Fruit fly (Drosophila melanogaster): ENCODE results near the gene Gpdh3.

The Gpdh3 gene

dm6 chr3R:22395409-22396178 is 13.8 kb downstream of the Gpdh3 start:
- TF ChIP-seq CG6163 (GFP tag; IDR thresholded peaks at IDR 0.05) (0 out of 3 replicates have a peak, but pooled peaks have one; percentile 24), OdsH (GFP tag; optimal IDR thresholded peaks at IDR 0.05) (no peak), CG11294 (GFP tag; IDR thresholded peaks at IDR 0.05) (no peak), Eip78C (GFP tag) (peak; percentile 73), Met (GFP tag; optimal IDR thresholded peaks at IDR 0.05) (no peak), net (GFP tag; optimal IDR thresholded peaks at IDR 0.05) (no peak), CG34406 (GFP tag; optimal IDR thresholded peaks at IDR 0.05) (no peak), Lpt (GFP tag; optimal IDR thresholded peaks at IDR 0.05) (peak; percentile 5), fkh (GFP tag; optimal IDR thresholded peaks at IDR 0.05) (no peak), pdm3 (GFP tag; optimal IDR thresholded peaks at IDR 0.05) (peak; percentile 18), Hr39 (GFP tag; optimal IDR thresholded peaks at IDR 0.05) (no peak), topi (GFP tag; optimal IDR thresholded peaks at IDR 0.05) (no peak), eg (GFP tag; IDR thresholded peaks at IDR 0.05) (no peak), CG15336 (GFP tag; IDR thresholded peaks at IDR 0.05) (0 out of 2 replicates have a peak, but pooled peaks have one; percentile 15), Blimp-1 (GFP tag; optimal IDR thresholded peaks at IDR 0.05) (peak; percentile 27), Sox15 (GFP tag; optimal IDR thresholded peaks at IDR 0.05) (no peak), CG4318 (GFP tag; optimal IDR thresholded peaks at IDR 0.05) (peak; percentile 27), CG3032 (tag; optimal IDR thresholded peaks at IDR 0.05) (no peak), CG8632 (GFP tag; optimal IDR thresholded peaks at IDR 0.05) (no peak), ss (GFP tag; optimal IDR thresholded peaks at IDR 0.05) (no peak), Hr4 (GFP tag; optimal IDR thresholded peaks at IDR 0.05) (peak; percentile 45), Gug (GFP tag; IDR thresholded peaks at IDR 0.05) (peak; percentile 31; the same call in 1 of the 2 replicates), CG16779 (tag; optimal IDR thresholded peaks at IDR 0.05) (no peak), vri (GFP tag; optimal IDR thresholded peaks at IDR 0.05) (no peak), CG32006 (GFP tag; optimal IDR thresholded peaks at IDR 0.05) (peak; percentile 58), CG7368 (GFP tag; optimal IDR thresholded peaks at IDR 0.05) (no peak), CG10669 (GFP tag; optimal IDR thresholded peaks at IDR 0.05) (no peak), CG3919 (GFP tag; optimal IDR thresholded peaks at IDR 0.05) (peak; percentile 19), fd59A (GFP tag; optimal IDR thresholded peaks at IDR 0.05) (no peak), CG8119 (GFP tag; IDR thresholded peaks at IDR 0.05) (peak; percentile 41; the same call in 1 of the 3 replicates), achi (GFP tag; optimal IDR thresholded peaks at IDR 0.05) (peak; percentile 14), dsx (GFP tag; optimal IDR thresholded peaks at IDR 0.05; ENCODE audit: poor library complexity, severe bottlenecking) (peak; percentile 5), CG8319 (GFP tag; optimal IDR thresholded peaks at IDR 0.05) (no peak)

DNA sequence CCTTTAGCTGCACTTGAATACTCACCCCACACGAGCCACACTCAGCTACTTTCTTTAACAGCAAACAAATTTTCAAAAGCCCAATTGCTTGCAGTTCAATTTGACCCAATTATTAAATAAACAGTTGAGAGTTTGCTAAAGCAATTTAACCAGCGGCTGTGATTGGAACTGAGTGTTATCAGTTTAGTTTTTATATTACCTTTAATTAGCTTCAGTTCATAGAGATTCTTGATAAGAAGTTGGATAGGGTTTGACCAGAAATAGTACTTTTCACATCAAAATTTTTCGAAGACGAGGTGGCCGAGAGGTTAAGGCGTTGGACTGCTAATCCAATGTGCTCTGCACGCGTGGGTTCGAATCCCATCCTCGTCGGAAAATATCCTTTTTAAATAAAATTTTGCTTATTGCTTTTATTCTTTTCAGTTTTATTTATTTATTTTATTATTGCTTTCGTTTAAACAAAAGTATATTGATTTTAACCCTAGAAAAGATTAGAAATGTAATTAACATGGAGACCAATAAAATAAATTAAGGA is 14.5 kb downstream of the Gpdh3 start:
- TF ChIP-seq CG11762 (GFP tag; optimal IDR thresholded peaks at IDR 0.05; ENCODE audit: insufficient read depth) (no peak), Met (GFP tag; optimal IDR thresholded peaks at IDR 0.05) (no peak), fkh (GFP tag; optimal IDR thresholded peaks at IDR 0.05) (peak; percentile 18), Sox14 (GFP tag; optimal IDR thresholded peaks at IDR 0.05) (no peak)

DNA sequence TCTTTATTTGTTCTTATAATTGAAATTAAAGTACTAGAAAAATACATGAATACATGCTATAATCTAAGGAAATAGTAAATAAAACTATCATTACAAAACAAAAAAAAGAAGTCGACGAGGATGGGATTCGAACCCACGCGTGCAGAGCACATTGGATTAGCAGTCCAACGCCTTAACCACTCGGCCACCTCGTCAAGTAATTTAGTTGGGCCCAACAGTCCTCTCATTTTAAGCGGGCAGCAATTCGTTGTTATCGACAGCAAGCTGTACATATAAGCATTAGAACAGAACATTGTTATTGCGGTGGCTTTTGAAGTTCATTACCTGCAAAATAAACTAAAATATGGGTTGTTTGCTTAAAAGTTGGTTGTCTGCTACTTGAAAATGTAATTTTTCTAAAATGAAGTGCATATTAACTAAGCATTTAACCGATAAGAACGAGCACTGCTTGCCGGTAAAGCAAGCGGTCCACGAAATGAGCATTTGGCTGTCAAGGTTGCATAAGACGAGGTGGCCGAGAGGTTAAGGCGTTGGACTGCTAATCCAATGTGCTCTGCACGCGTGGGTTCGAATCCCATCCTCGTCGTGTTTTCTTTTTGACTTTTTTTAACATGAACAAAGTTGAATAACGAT is 15.3 kb downstream of the Gpdh3 start:
- no peak for TF ChIP-seq CG10669 (GFP tag; optimal IDR thresholded peaks at IDR 0.05)
- TF ChIP-seq CG8319 (GFP tag; optimal IDR thresholded peaks at IDR 0.05), result no peak
- TF ChIP-seq Eip78C (GFP tag), result peak; percentile 69
- peak; percentile 93 for TF ChIP-seq vri (GFP tag; optimal IDR thresholded peaks at IDR 0.05)

Measured in whole organism, prepupa.